Fruit fly (Drosophila melanogaster): ENCODE results near the gene CG16721.

DNA sequence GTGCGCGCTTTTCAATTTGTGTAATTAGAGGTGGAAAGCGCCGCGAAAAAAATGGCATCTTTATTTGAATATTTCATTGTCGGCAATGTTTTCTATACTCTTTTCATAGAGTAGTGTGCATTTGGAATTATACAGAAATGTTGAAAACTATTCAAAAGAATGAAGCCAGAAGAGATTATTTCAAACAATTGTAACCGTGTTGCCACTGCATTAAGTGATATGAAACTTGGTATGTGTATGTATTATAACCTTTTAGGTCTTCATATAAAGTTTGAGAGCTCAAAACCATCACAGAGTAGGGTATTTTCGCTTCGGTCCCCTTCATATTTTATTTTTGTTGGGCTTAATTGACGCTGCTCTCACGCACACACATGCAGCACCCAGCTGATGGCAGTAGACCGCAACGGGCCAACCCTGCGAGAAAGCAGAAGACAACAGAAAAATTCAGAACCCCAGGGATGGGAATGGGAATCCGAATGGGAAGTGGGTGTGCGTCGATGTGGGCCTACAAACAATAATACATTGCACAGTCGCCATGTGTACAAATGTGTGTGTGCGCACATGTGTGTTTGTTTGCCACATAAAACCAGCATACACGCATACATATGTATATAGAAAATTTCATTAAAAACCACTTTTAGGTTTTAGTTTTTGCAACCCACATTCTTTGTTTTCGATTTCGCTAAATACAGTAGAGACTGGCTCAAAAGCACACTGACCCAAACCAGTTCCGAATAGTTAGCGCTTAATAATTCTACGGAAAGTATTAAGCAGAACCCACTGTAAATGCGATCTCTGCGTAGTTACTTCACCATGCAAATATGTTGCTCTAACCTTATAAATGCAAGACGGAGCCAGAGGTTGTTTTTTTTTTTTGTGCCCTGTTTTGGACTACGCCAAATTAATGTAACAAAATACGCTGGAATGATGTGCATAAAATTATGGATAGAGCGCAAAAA is 15.1 kb downstream of the CG16721 start:
- TF ChIP-seq h (optimal IDR thresholded peaks at IDR 0.05) = no peak
- TF ChIP-seq psq (optimal IDR thresholded peaks at IDR 0.05) = no peak

Data from Kc167 (cell line).